Fruit fly (Drosophila melanogaster) whole organism, embryonic: ENCODE measurements around the gene CG42693.

Source experiments
- ATbp ChIP-seq: fragments of 200-800 bp; sonication (Bioruptor generic); optimal IDR thresholded peaks from 2 replicates; lab custom pipeline; 2017; ENCODE audit warnings: missing biosample characterization, mild to moderate bottlenecking, missing genetic modification characterization, missing genetic modification reagents
- B-H2 ChIP-seq: fragments of 200-800 bp; sonication (Bioruptor generic); optimal IDR thresholded peaks from 2 replicates; lab custom pipeline; 2018; ENCODE audit warnings: missing biosample characterization, mild to moderate bottlenecking, missing genetic modification characterization
- CG10267 ChIP-seq: fragments of 200-800 bp; sonication (Bioruptor generic); optimal IDR thresholded peaks from 2 replicates; lab custom pipeline; 2018; ENCODE audit warnings: missing biosample characterization, mild to moderate bottlenecking, missing genetic modification characterization, moderate library complexity
- CG11695 ChIP-seq: fragments of 200-800 bp; sonication (Bioruptor generic); IDR thresholded peaks from 3 replicates; pipeline ENCODE4 v1.3.6; 2022; ENCODE audit warnings: missing biosample characterization, missing genetic modification characterization
- CG12155 ChIP-seq: fragments of 200-800 bp; sonication (Bioruptor generic); optimal IDR thresholded peaks from 3 replicates; lab custom pipeline; 2016; ENCODE audit warnings: missing biosample characterization, missing genetic modification characterization
- CG12659 ChIP-seq: fragments of 200-800 bp; sonication (Bioruptor generic); optimal IDR thresholded peaks from 3 replicates; lab custom pipeline; 2017; ENCODE audit warnings: mild to moderate bottlenecking, missing biosample characterization, missing genetic modification reagents, missing genetic modification characterization
- CG13123 ChIP-seq: fragments of 200-800 bp; sonication (Bioruptor generic); optimal IDR thresholded peaks from 2 replicates; lab custom pipeline; 2016; ENCODE audit warnings: missing biosample characterization, missing genetic modification characterization
- CG14014 ChIP-seq: fragments of 200-800 bp; sonication (Bioruptor generic); IDR thresholded peaks from 2 replicates; pipeline ENCODE4 v1.3.6; 2022; ENCODE audit warnings: missing biosample characterization, missing genetic modification characterization
- CG15514 ChIP-seq: fragments of 200-800 bp; sonication (Bioruptor generic); optimal IDR thresholded peaks from 3 replicates; lab custom pipeline; 2017; ENCODE audit warnings: missing biosample characterization, missing genetic modification characterization, mild to moderate bottlenecking, moderate library complexity, missing genetic modification reagents
- CG17359 ChIP-seq: fragments of 200-800 bp; sonication (Bioruptor generic); optimal IDR thresholded peaks from 3 replicates; lab custom pipeline; 2018; ENCODE audit warnings: missing biosample characterization, mild to moderate bottlenecking, missing genetic modification characterization, moderate library complexity
- CG2116 ChIP-seq: fragments of 200-800 bp; sonication (Bioruptor generic); optimal IDR thresholded peaks from 3 replicates; lab custom pipeline; 2018; ENCODE audit warnings: missing biosample characterization, mild to moderate bottlenecking, missing genetic modification characterization
- CG2875 ChIP-seq: fragments of 200-800 bp; sonication (Bioruptor generic); optimal IDR thresholded peaks from 2 replicates; lab custom pipeline; 2017; ENCODE audit warnings: missing biosample characterization, mild to moderate bottlenecking, missing genetic modification characterization, missing genetic modification reagents
- CG31388 ChIP-seq: fragments of 200-800 bp; sonication (Bioruptor generic); optimal IDR thresholded peaks from 2 replicates; lab custom pipeline; 2016; ENCODE audit warnings: missing biosample characterization, missing genetic modification characterization
- CG3995 ChIP-seq: fragments of 200-800 bp; sonication (Bioruptor generic); optimal IDR thresholded peaks from 3 replicates; lab custom pipeline; 2016; ENCODE audit warnings: missing biosample characterization, missing genetic modification characterization
- CG4730 ChIP-seq: fragments of 200-800 bp; sonication (Bioruptor generic); IDR thresholded peaks from 2 replicates; pipeline ENCODE4 v1.3.6; 2022; ENCODE audit warnings: missing biosample characterization, missing genetic modification characterization
- CG6791 ChIP-seq: fragments of 200-800 bp; sonication (Bioruptor generic); IDR thresholded peaks from 3 replicates; pipeline ENCODE4 v1.3.6; 2022; ENCODE audit warnings: missing biosample characterization, missing genetic modification characterization; ENCODE audit not compliant: partially characterized antibody
- CG8388 ChIP-seq: fragments of 200-800 bp; sonication (Bioruptor generic); optimal IDR thresholded peaks from 2 replicates; lab custom pipeline; 2019; ENCODE audit warnings: missing biosample characterization, mild to moderate bottlenecking, missing genetic modification characterization, moderate library complexity
- CG9437 ChIP-seq: fragments of 200-800 bp; sonication (Bioruptor generic); optimal IDR thresholded peaks from 2 replicates; lab custom pipeline; 2018; ENCODE audit warnings: missing biosample characterization, mild to moderate bottlenecking, missing genetic modification characterization
- CG9876 ChIP-seq: fragments of 200-800 bp; sonication (Bioruptor generic); optimal IDR thresholded peaks from 2 replicates; lab custom pipeline; 2016; ENCODE audit warnings: missing biosample characterization, missing genetic modification characterization
- CG9932 ChIP-seq: fragments of 200-800 bp; sonication (Bioruptor generic); IDR thresholded peaks from 2 replicates; pipeline ENCODE4 v1.3.6; 2022; ENCODE audit warnings: missing biosample characterization, missing genetic modification characterization
- CTCF ChIP-seq: fragments of 200-800 bp; sonication (Bioruptor generic); optimal IDR thresholded peaks from 2 replicates; lab custom pipeline; 2017; ENCODE audit warnings: missing biosample characterization, mild to moderate bottlenecking, missing genetic modification characterization, moderate library complexity
- Dad ChIP-seq: fragments of 200-800 bp; sonication (Bioruptor generic); optimal IDR thresholded peaks from 3 replicates; lab custom pipeline; 2016; ENCODE audit warnings: missing biosample characterization, missing genetic modification characterization
- Dek ChIP-seq: fragments of 200-800 bp; sonication (Bioruptor generic); optimal IDR thresholded peaks from 3 replicates; lab custom pipeline; 2019; ENCODE audit warnings: missing biosample characterization, mild to moderate bottlenecking, missing genetic modification characterization, moderate library complexity
- Doc3 ChIP-seq: fragments of 200-800 bp; sonication (Bioruptor generic); IDR thresholded peaks from 3 replicates; pipeline ENCODE4 v1.3.6; 2022; ENCODE audit warnings: missing biosample characterization, missing genetic modification characterization; ENCODE audit not compliant: partially characterized antibody
- H15 ChIP-seq: fragments of 200-800 bp; sonication (Bioruptor generic); IDR thresholded peaks from 3 replicates; pipeline ENCODE4 v1.3.6; 2022; ENCODE audit warnings: missing biosample characterization, missing genetic modification characterization
- Lim3 ChIP-seq: fragments of 200-800 bp; sonication (Bioruptor generic); IDR thresholded peaks from 2 replicates; pipeline ENCODE4 v1.3.6; 2022; ENCODE audit warnings: missing biosample characterization, missing genetic modification characterization
- Lpt ChIP-seq: fragments of >200 bp; optimal IDR thresholded peaks from 2 replicates; lab custom pipeline; 2018; ENCODE audit warnings: missing biosample characterization, missing genetic modification characterization
- Nf-YC ChIP-seq: fragments of 200-800 bp; optimal IDR thresholded peaks from 3 replicates; lab custom pipeline; 2019; ENCODE audit warnings: missing biosample characterization, mild to moderate bottlenecking, missing genetic modification characterization, moderate library complexity
- Xrp1 ChIP-seq: fragments of 200-800 bp; sonication (Bioruptor generic); IDR thresholded peaks from 2 replicates; pipeline ENCODE4 v1.3.6; 2022; ENCODE audit warnings: missing biosample characterization, missing genetic modification characterization
- al ChIP-seq: fragments of 200-800 bp; sonication (Bioruptor generic); IDR thresholded peaks from 2 replicates; pipeline ENCODE4 v1.3.6; 2022; ENCODE audit warnings: missing biosample characterization, missing genetic modification characterization
- az2 ChIP-seq: fragments of 200-800 bp; sonication (Bioruptor generic); optimal IDR thresholded peaks from 3 replicates; lab custom pipeline; 2016; ENCODE audit warnings: missing biosample characterization, missing genetic modification characterization
- bbx ChIP-seq: fragments of 200-800 bp; sonication (Bioruptor generic); IDR thresholded peaks from 2 replicates; pipeline ENCODE4 v1.3.6; 2022; ENCODE audit warnings: missing biosample characterization, missing genetic modification characterization; ENCODE audit not compliant: partially characterized antibody
- bcd ChIP-seq: fragments of 200-800 bp; sonication (Bioruptor generic); optimal IDR thresholded peaks from 2 replicates; lab custom pipeline; 2017; ENCODE audit warnings: missing biosample characterization, mild to moderate bottlenecking, missing genetic modification characterization
- bigmax ChIP-seq: fragments of 200-800 bp; sonication (Bioruptor generic); optimal IDR thresholded peaks from 2 replicates; lab custom pipeline; 2018; ENCODE audit warnings: missing biosample characterization, mild to moderate bottlenecking, missing genetic modification characterization
- br ChIP-seq: fragments of >200 bp; optimal IDR thresholded peaks from 2 replicates; lab custom pipeline; 2017
- chinmo ChIP-seq: fragments of 200-800 bp; sonication (Bioruptor generic); IDR thresholded peaks from 4 replicates; pipeline ENCODE4 v1.3.6; 2022; ENCODE audit warnings: missing biosample characterization, missing genetic modification characterization; ENCODE audit not compliant: partially characterized antibody
- corto ChIP-seq: fragments of 200-800 bp; sonication (Bioruptor generic); optimal IDR thresholded peaks from 2 replicates; lab custom pipeline; 2016; ENCODE audit warnings: missing biosample characterization, mild to moderate bottlenecking, missing genetic modification characterization, moderate library complexity
- croc ChIP-seq: fragments of 200-800 bp; sonication (Bioruptor generic); conservative IDR thresholded peaks from 3 replicates; pipeline ENCODE4 v1.3.6; 2022; ENCODE audit warnings: missing biosample characterization, missing genetic modification characterization
- danr ChIP-seq: fragments of 200-800 bp; sonication (Bioruptor generic); IDR thresholded peaks from 2 replicates; pipeline ENCODE4 v1.3.6; 2022; ENCODE audit warnings: missing biosample characterization, missing genetic modification characterization
- gem ChIP-seq: fragments of 200-800 bp; sonication (Bioruptor generic); optimal IDR thresholded peaks from 2 replicates; lab custom pipeline; 2019; ENCODE audit warnings: missing biosample characterization, mild to moderate bottlenecking, missing genetic modification characterization, moderate library complexity
- gfzf ChIP-seq: fragments of 200-800 bp; sonication (Bioruptor generic); optimal IDR thresholded peaks from 2 replicates; lab custom pipeline; 2016; ENCODE audit warnings: missing biosample characterization, mild to moderate bottlenecking, missing genetic modification characterization, moderate library complexity
- gsb-n ChIP-seq: fragments of 200-800 bp; sonication (Bioruptor generic); optimal IDR thresholded peaks from 3 replicates; lab custom pipeline; 2018; ENCODE audit warnings: missing biosample characterization, mild to moderate bottlenecking, missing genetic modification characterization
- hkb ChIP-seq, 2 experiments: fragments of 200-800 bp in 1 of 2; fragments of >200 bp in 1 of 2; sonication (Bioruptor generic) in 1 of 2; IDR thresholded peaks in 1 of 2; optimal IDR thresholded peaks in 1 of 2; 2 replicates each; pipeline versions ENCODE4 v1.3.6 to Lab custom; 2017 to 2022; ENCODE audit warnings: missing biosample characterization in 1 of 2, missing genetic modification characterization in 1 of 2
- oc ChIP-seq: fragments of 200-800 bp; sonication (Bioruptor generic); optimal IDR thresholded peaks from 2 replicates; lab custom pipeline; 2018; ENCODE audit warnings: missing biosample characterization, mild to moderate bottlenecking, missing genetic modification characterization, moderate library complexity
- p53 ChIP-seq: fragments of 200-800 bp; sonication (Bioruptor generic); optimal IDR thresholded peaks from 2 replicates; lab custom pipeline; 2016; ENCODE audit warnings: missing biosample characterization, missing genetic modification characterization
- pnt ChIP-seq: fragments of 200-800 bp; sonication (Bioruptor generic); optimal IDR thresholded peaks from 3 replicates; lab custom pipeline; 2016; ENCODE audit warnings: missing biosample characterization, missing genetic modification characterization
- prd ChIP-seq, 3 experiments: fragments of >200 bp in 2 of 3; fragments of 200-800 bp in 1 of 3; sonication (Bioruptor generic) in 1 of 3; optimal IDR thresholded peaks in 2 of 3; IDR thresholded peaks in 1 of 3; 2 replicates in 2 of 3; 3 replicates in 1 of 3; pipeline versions ENCODE4 v1.3.6 to Lab custom; 2017 to 2022; ENCODE audit warnings: missing biosample characterization in 1 of 3, missing genetic modification characterization in 1 of 3
- ttk ChIP-seq: fragments of 200-800 bp; sonication (Bioruptor generic); IDR thresholded peaks from 2 replicates; pipeline ENCODE4 v2.1.2; 2022; ENCODE audit warnings: missing biosample characterization, missing genetic modification characterization
- wek ChIP-seq: fragments of 200-800 bp; sonication (Bioruptor generic); optimal IDR thresholded peaks from 3 replicates; lab custom pipeline; 2018; ENCODE audit warnings: missing biosample characterization, mild to moderate bottlenecking, missing genetic modification characterization, moderate library complexity
- zfh1 ChIP-seq: fragments of 200-800 bp; sonication (Bioruptor generic); IDR thresholded peaks from 3 replicates; pipeline ENCODE4 v1.3.6; 2022; ENCODE audit warnings: missing biosample characterization, missing genetic modification characterization

The CG42693 gene

dm6 chr3R:31744044-31744652 lies 36.0 kb upstream of the CG42693 start, which contains the start of gene CG1896 (continued):
- TF ChIP-seq CG4730 (GFP tag; lab: Robert Waterston, UW) (no peak), pnt (GFP tag; lab: Kevin White, UChicago) (no peak), CG2875 (GFP tag; lab: Kevin White, UChicago) (peak; percentile 0), CTCF (GFP tag; lab: Kevin White, UChicago) (peak; percentile 4), p53 (GFP tag; lab: Kevin White, UChicago) (no peak), Dek (tag; lab: Kevin White, UChicago) (peak; percentile 6), croc (GFP tag; lab: Robert Waterston, UW) (peak; percentile 28; the same call in 1 of the 3 replicates), bigmax (no peak), Dad (GFP tag; lab: Kevin White, UChicago) (no peak), corto (GFP tag; lab: Kevin White, UChicago) (no peak), CG14014 (0 out of 2 replicates have a peak, but pooled peaks have one; percentile 13), ATbp (GFP tag; lab: Kevin White, UChicago) (peak; percentile 6), Doc3 (GFP tag; lab: Robert Waterston, UW) (no peak), CG17359 (tag; lab: Kevin White, UChicago) (peak; percentile 55), bbx (0 out of 2 replicates have a peak, but pooled peaks have one; percentile 14), bcd (GFP tag; lab: Kevin White, UChicago) (peak; percentile 7), CG3995 (no peak), gem (tag; lab: Kevin White, UChicago) (peak; percentile 63), CG12155 (GFP tag; lab: Kevin White, UChicago) (peak; percentile 38), chinmo (GFP tag; lab: Robert Waterston, UW) (no peak), Nf-YC (no peak), Lim3 (GFP tag; lab: Robert Waterston, UW) (no peak), CG31388 (GFP tag; lab: Kevin White, UChicago) (no peak), Lpt (no peak), wek (GFP tag; lab: Kevin White, UChicago) (peak; percentile 93), CG12659 (GFP tag; lab: Kevin White, UChicago) (peak; percentile 48), CG9437 (GFP tag; lab: Kevin White, UChicago) (peak; percentile 5), H15 (GFP tag; lab: Robert Waterston, UW) (peak; percentile 13; the same call in 1 of the 3 replicates), oc (tag; lab: Kevin White, UChicago) (peak; percentile 1), prd (optimal IDR thresholded peaks at IDR 0.05; lab: Kevin White, UChicago) (no peak), prd (GFP tag; IDR thresholded peaks at IDR 0.05; lab: Robert Waterston, UW) (peak; percentile 59; the same call in 2 of the 3 replicates), CG9876 (GFP tag; lab: Kevin White, UChicago) (no peak), Xrp1 (GFP tag; lab: Robert Waterston, UW) (peak; percentile 66), gsb-n (tag; lab: Kevin White, UChicago) (no peak), az2 (GFP tag; lab: Kevin White, UChicago) (peak; percentile 45), CG2116 (GFP tag; lab: Kevin White, UChicago) (peak; percentile 12), ttk (GFP tag; lab: Robert Waterston, UW) (peak; percentile 78; the same call in 1 of the 2 replicates), CG9932 (GFP tag; lab: Robert Waterston, UW) (peak; percentile 48; the same call in 1 of the 2 replicates)

dm6 chr3R:31743279-31743678 lies 35.1 kb upstream of the CG42693 start, which contains the start of gene Tbca:
Gene Tbca (plus strand): TSS chr3R:31743490.
- TF ChIP-seq CG15514 (GFP tag; lab: Kevin White, UChicago) = peak; percentile 99
- TF ChIP-seq hkb (optimal IDR thresholded peaks at IDR 0.05; lab: Kevin White, UChicago) = no peak
- no peak for TF ChIP-seq hkb (GFP tag; IDR thresholded peaks at IDR 0.05; lab: Robert Waterston, UW)
- no peak for TF ChIP-seq br
- peak; percentile 48 for TF ChIP-seq CG8388 (GFP tag; lab: Kevin White, UChicago)
- TF ChIP-seq CG10267 (tag; lab: Kevin White, UChicago) = peak; percentile 43
- TF ChIP-seq CG11695 = no peak
- TF ChIP-seq Xrp1 (GFP tag; lab: Robert Waterston, UW) = no peak
- no peak for TF ChIP-seq B-H2 (GFP tag; lab: Kevin White, UChicago)
- peak; percentile 35; the same call in 1 of the 3 replicates for TF ChIP-seq CG6791 (GFP tag; lab: Robert Waterston, UW)
- no peak for TF ChIP-seq danr (GFP tag; lab: Robert Waterston, UW)
- TF ChIP-seq CG13123 (GFP tag; lab: Kevin White, UChicago) = no peak
- TF ChIP-seq al (GFP tag; lab: Robert Waterston, UW) = no peak
- no peak for TF ChIP-seq zfh1 (GFP tag; lab: Robert Waterston, UW)
- TF ChIP-seq gfzf = peak; percentile 37
